In the genomic region with DNA sequence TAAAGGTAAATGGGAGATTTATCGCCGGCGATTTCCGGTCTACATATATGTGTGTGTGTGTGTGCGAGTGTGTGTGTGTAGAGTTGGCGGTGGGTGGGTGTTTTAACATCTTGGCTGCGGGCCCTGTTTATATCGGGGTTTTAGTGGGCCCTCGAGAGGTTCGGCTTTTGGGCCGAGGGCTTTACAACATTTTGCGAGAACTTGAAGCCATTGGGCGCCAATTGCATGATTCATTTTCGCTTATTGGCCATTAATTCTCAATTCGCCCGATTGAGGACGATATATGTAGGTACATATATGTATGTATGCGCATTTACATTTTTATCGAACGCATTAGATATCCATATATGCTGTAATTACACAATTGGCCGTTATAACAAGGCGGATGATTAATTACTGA, we compare ENCODE assay signal across 2 fruit fly cellular contexts.
A peak's percentile ranks its signal among the peaks of the same experiment; 100 is the strongest.
TF ChIP-seq lines count a peak whose summit lies in the region.

No protein-coding gene starts in this region.

- TF ChIP-seq CTCF in whole organism, embryonic (GFP tag; optimal IDR thresholded peaks at IDR 0.05; lab: Kevin White, UChicago), result no peak

TF ChIP-seq in whole organism, embryonic, 481 proteins besides CTCF, POLR2A, EP300 and RAD21:
- peak; percentile 94 for TF ChIP-seq Ets65A (GFP tag; lab: Kevin White, UChicago)
- no peak for TF ChIP-seq BEAF-32 (GFP tag; optimal IDR thresholded peaks at IDR 0.05; lab: Kevin White, UChicago)
- no peak for TF ChIP-seq aop (GFP tag; IDR thresholded peaks at IDR 0.05; lab: Robert Waterston, UW)
- no peak for TF ChIP-seq CG9609 (GFP tag; optimal IDR thresholded peaks at IDR 0.05; lab: Kevin White, UChicago)
- no peak for TF ChIP-seq CG16815 (GFP tag; optimal IDR thresholded peaks at IDR 0.05; lab: Kevin White, UChicago)
- TF ChIP-seq Med (GFP tag; lab: Kevin White, UChicago), result peak; percentile 14
- peak; percentile 14 for TF ChIP-seq cg (GFP tag; optimal IDR thresholded peaks at IDR 0.05; lab: Kevin White, UChicago)
TF ChIP-seq in whole organism, embryonic: peak in this region for 3.

TF ChIP-seq in whole organism, wandering third instar larva, 38 proteins besides CTCF, POLR2A, EP300 and RAD21:
- TF ChIP-seq Hnf4 (GFP tag; optimal IDR thresholded peaks at IDR 0.05; lab: Kevin White, UChicago) (no peak), h (GFP tag; optimal IDR thresholded peaks at IDR 0.05; lab: Kevin White, UChicago) (no peak), Mio (GFP tag; optimal IDR thresholded peaks at IDR 0.05; lab: Kevin White, UChicago) (no peak), lola (GFP tag; optimal IDR thresholded peaks at IDR 0.05; lab: Kevin White, UChicago) (no peak), sv (GFP tag; optimal IDR thresholded peaks at IDR 0.05; lab: Kevin White, UChicago) (no peak), Dfd (GFP tag; optimal IDR thresholded peaks at IDR 0.05; lab: Kevin White, UChicago) (peak; percentile 43), Vsx2 (GFP tag; optimal IDR thresholded peaks at IDR 0.05; lab: Kevin White, UChicago; ENCODE audit: partially characterized antibody) (no peak)
TF ChIP-seq in whole organism, wandering third instar larva: peak in this region for 1.

Comparison
In these comparisons a context has a peak if more than half of its experiments do, and no peak if none do; other contexts are left out.
1. Of the 10 proteins assayed by ChIP-seq in both whole organism, embryonic and whole organism, wandering third instar larva: peak only in whole organism, embryonic: none; only in whole organism, wandering third instar larva: Dfd; in both: none; in neither: 9.